Worm (Caenorhabditis elegans): Measurements from ENCODE around the gene ash-2.

Gene ash-2

DNA sequence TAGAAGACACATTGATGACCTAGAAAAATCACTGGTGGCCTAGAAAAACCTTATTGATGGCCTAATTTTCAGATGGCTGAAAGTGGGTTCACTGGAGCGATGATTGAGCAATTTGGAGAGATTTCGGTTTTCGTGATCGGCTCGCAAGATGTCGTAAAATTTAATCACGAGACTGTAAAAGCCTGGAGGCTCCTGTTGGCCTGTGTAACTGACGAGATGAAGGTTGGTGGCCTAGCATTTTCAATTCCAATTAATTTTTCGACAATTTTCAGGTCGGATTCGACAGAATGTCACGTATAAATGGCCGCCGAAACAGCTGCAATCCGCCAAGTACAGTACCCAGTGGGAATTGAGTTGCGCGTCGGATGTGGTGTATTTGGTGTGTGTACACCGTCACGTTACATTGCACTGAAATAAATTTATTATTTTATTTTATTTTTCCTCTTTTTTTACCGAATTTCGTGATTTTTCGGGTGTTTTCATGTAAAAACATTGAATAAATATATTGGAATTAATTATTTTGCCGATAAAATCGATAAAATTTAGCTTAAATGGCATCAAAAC, 43.8 kb downstream of the ash-2 start, which contains the start of gene Y17G7B.12:
TSS of gene Y17G7B.12 (plus strand) at position 547 of the 564 bp plus-strand sequence.
- TF ChIP-seq isw-1 (GFP tag; IDR thresholded peaks at IDR 0.05), result no peak
- TF ChIP-seq nhr-77 (tag; optimal IDR thresholded peaks at IDR 0.05), result no peak
- TF ChIP-seq hlh-4 (tag; optimal IDR thresholded peaks at IDR 0.05), result no peak
- TF ChIP-seq lin-15B (tag; optimal IDR thresholded peaks at IDR 0.05), result no peak
- TF ChIP-seq lsy-2 (tag; optimal IDR thresholded peaks at IDR 0.05), result peak; percentile 56 to 90
- TF ChIP-seq ceh-90 (tag; optimal IDR thresholded peaks at IDR 0.05), result no peak
- no peak for TF ChIP-seq aly-2 (tag; optimal IDR thresholded peaks at IDR 0.05)
- no peak for TF ChIP-seq nhr-90 (tag; optimal IDR thresholded peaks at IDR 0.05; ENCODE audit: poor library complexity)
- no peak for TF ChIP-seq nhr-84 (tag; optimal IDR thresholded peaks at IDR 0.05)
- no peak for TF ChIP-seq unc-86 (tag; optimal IDR thresholded peaks at IDR 0.05)
- no peak for TF ChIP-seq fos-1 (tag; optimal IDR thresholded peaks at IDR 0.05)
- TF ChIP-seq efl-1 (optimal IDR thresholded peaks at IDR 0.05), result peak; percentile 4 to 21
- peak; percentile 18 to 92 for TF ChIP-seq efl-1 (GFP tag; optimal IDR thresholded peaks at IDR 0.05 in 1 of 2)
- TF ChIP-seq dpl-1 (GFP tag; optimal IDR thresholded peaks at IDR 0.05), result peak in 1 of 3 experiments; percentile 37
- no peak for TF ChIP-seq nhr-71 (tag; optimal IDR thresholded peaks at IDR 0.05)
- no peak for TF ChIP-seq pag-3 (tag; optimal IDR thresholded peaks at IDR 0.05; ENCODE audit: borderline replicate concordance, insufficient read depth)
- no peak for TF ChIP-seq fkh-4 (tag; optimal IDR thresholded peaks at IDR 0.05; ENCODE audit: borderline replicate concordance)
- TF ChIP-seq hpl-2 (GFP tag; optimal IDR thresholded peaks at IDR 0.05), result no peak
- peak; percentile 5 for TF ChIP-seq snu-23 (GFP tag; optimal IDR thresholded peaks at IDR 0.05)
- TF ChIP-seq snpc-4 (tag; optimal IDR thresholded peaks at IDR 0.05), result no peak
- TF ChIP-seq lin-35 (GFP tag; optimal IDR thresholded peaks at IDR 0.05), result peak in 1 of 2 experiments; percentile 23
- no peak for TF ChIP-seq grh-1 (GFP tag; IDR thresholded peaks at IDR 0.05)
- TF ChIP-seq ceh-8 (GFP tag; optimal IDR thresholded peaks at IDR 0.05), result no peak
- TF ChIP-seq nhr-19 (GFP tag; conservative IDR thresholded peaks at IDR 0.05), result no peak
- TF ChIP-seq alr-1 (tag; optimal IDR thresholded peaks at IDR 0.05; ENCODE audit: borderline replicate concordance), result no peak
- no peak for TF ChIP-seq nhr-12 (tag; optimal IDR thresholded peaks at IDR 0.05)
- TF ChIP-seq irx-1 (tag; optimal IDR thresholded peaks at IDR 0.05), result no peak
- no peak for TF ChIP-seq sptf-1 (tag; optimal IDR thresholded peaks at IDR 0.05)
- peak; percentile 22 for TF ChIP-seq mep-1 (tag; optimal IDR thresholded peaks at IDR 0.05)
- peak; percentile 48 for TF ChIP-seq skn-1 (tag; optimal IDR thresholded peaks at IDR 0.05)
- no peak for TF ChIP-seq lin-14 (GFP tag; optimal IDR thresholded peaks at IDR 0.05)
- no peak for TF ChIP-seq hlh-17 (GFP tag; optimal IDR thresholded peaks at IDR 0.05; ENCODE audit: borderline replicate concordance)
- TF ChIP-seq elt-2 (tag; optimal IDR thresholded peaks at IDR 0.05), result no peak
- no peak for TF ChIP-seq mdl-1 (tag; optimal IDR thresholded peaks at IDR 0.05)
- TF ChIP-seq nhr-11 (tag; optimal IDR thresholded peaks at IDR 0.05), result no peak
- no peak for TF ChIP-seq vab-15 (tag; optimal IDR thresholded peaks at IDR 0.05)
- TF ChIP-seq unc-62 (GFP tag; optimal IDR thresholded peaks at IDR 0.05), result no peak
- no peak for TF ChIP-seq egl-13 (tag; optimal IDR thresholded peaks at IDR 0.05)
- TF ChIP-seq efl-3 (GFP tag; optimal IDR thresholded peaks at IDR 0.05), result no peak
- peak; percentile 79 for TF ChIP-seq F16B12.6 (tag; optimal IDR thresholded peaks at IDR 0.05)
- no peak for TF ChIP-seq lin-39 (tag; optimal IDR thresholded peaks at IDR 0.05)
- no peak for TF ChIP-seq nhr-76 (tag; optimal IDR thresholded peaks at IDR 0.05)
- TF ChIP-seq tbx-2 (tag; optimal IDR thresholded peaks at IDR 0.05), result no peak

Measured in whole organism, L1 larva.